Fruit fly (Drosophila melanogaster) whole organism, embryonic: ENCODE measurements around the gene CG33258.

ENCODE experiments used
- B-H2 ChIP-seq: fragments of 200-800 bp; sonication (Bioruptor generic); optimal IDR thresholded peaks from 2 replicates; lab custom pipeline; 2018; ENCODE audit warnings: missing biosample characterization, mild to moderate bottlenecking, missing genetic modification characterization
- CG10267 ChIP-seq: fragments of 200-800 bp; sonication (Bioruptor generic); optimal IDR thresholded peaks from 2 replicates; lab custom pipeline; 2018; ENCODE audit warnings: missing biosample characterization, mild to moderate bottlenecking, missing genetic modification characterization, moderate library complexity
- CG10431 ChIP-seq: fragments of 200-800 bp; sonication (Bioruptor generic); optimal IDR thresholded peaks from 3 replicates; lab custom pipeline; 2018; ENCODE audit warnings: missing biosample characterization, mild to moderate bottlenecking, missing genetic modification characterization
- CG10654 ChIP-seq: fragments of 200-800 bp; sonication (Bioruptor generic); optimal IDR thresholded peaks from 2 replicates; lab custom pipeline; 2016; ENCODE audit warnings: missing biosample characterization, missing genetic modification characterization
- CG11560 ChIP-seq: fragments of 200-800 bp; sonication (Bioruptor generic); IDR thresholded peaks from 3 replicates; pipeline ENCODE4 v1.3.6; 2022; ENCODE audit warnings: missing biosample characterization, missing genetic modification characterization
- CG13296 ChIP-seq: fragments of 200-800 bp; sonication (Bioruptor generic); optimal IDR thresholded peaks from 3 replicates; lab custom pipeline; 2018; ENCODE audit warnings: missing biosample characterization, mild to moderate bottlenecking, missing genetic modification characterization
- CG13894 ChIP-seq: fragments of 200-800 bp; sonication (Bioruptor generic); optimal IDR thresholded peaks from 3 replicates; lab custom pipeline; 2018; ENCODE audit warnings: missing biosample characterization, mild to moderate bottlenecking, missing genetic modification characterization, moderate library complexity
- CG15073 ChIP-seq: fragments of 200-800 bp; sonication (Bioruptor generic); optimal IDR thresholded peaks from 2 replicates; lab custom pipeline; 2016; ENCODE audit warnings: missing biosample characterization, missing genetic modification characterization
- CG15269 ChIP-seq: fragments of 200-800 bp; sonication (Bioruptor generic); optimal IDR thresholded peaks from 2 replicates; lab custom pipeline; 2018; ENCODE audit warnings: missing biosample characterization, mild to moderate bottlenecking, missing genetic modification characterization, moderate library complexity
- CG16813 ChIP-seq: fragments of 200-800 bp; sonication (Bioruptor generic); IDR thresholded peaks from 3 replicates; pipeline ENCODE4 v1.3.6; 2022; ENCODE audit warnings: missing biosample characterization, missing genetic modification characterization; ENCODE audit not compliant: partially characterized antibody
- CG17328 ChIP-seq: fragments of 200-800 bp; sonication (Bioruptor generic); IDR thresholded peaks from 2 replicates; pipeline ENCODE4 v1.3.6; 2022; ENCODE audit warnings: missing biosample characterization, missing genetic modification characterization
- CG17361 ChIP-seq: fragments of 200-800 bp; sonication (Bioruptor generic); IDR thresholded peaks from 3 replicates; pipeline ENCODE4 v1.3.6; 2022; ENCODE audit warnings: missing biosample characterization, missing genetic modification characterization
- CG1792 ChIP-seq: fragments of 200-800 bp; sonication (Bioruptor generic); optimal IDR thresholded peaks from 2 replicates; lab custom pipeline; 2016; ENCODE audit warnings: missing biosample characterization, missing genetic modification characterization
- CG2875 ChIP-seq: fragments of 200-800 bp; sonication (Bioruptor generic); optimal IDR thresholded peaks from 2 replicates; lab custom pipeline; 2017; ENCODE audit warnings: missing biosample characterization, mild to moderate bottlenecking, missing genetic modification characterization, missing genetic modification reagents
- CG30020 ChIP-seq: fragments of 200-800 bp; optimal IDR thresholded peaks from 2 replicates; lab custom pipeline; 2019; ENCODE audit warnings: missing biosample characterization, mild to moderate bottlenecking, missing genetic modification characterization, moderate library complexity
- CG34224 ChIP-seq: fragments of 200-800 bp; sonication (Bioruptor generic); IDR thresholded peaks from 3 replicates; pipeline ENCODE4 v1.3.6; 2022; ENCODE audit warnings: missing biosample characterization, missing genetic modification characterization; ENCODE audit not compliant: partially characterized antibody
- CG42726 ChIP-seq: fragments of 200-800 bp; sonication (Bioruptor generic); IDR thresholded peaks from 2 replicates; pipeline ENCODE4 v1.3.6; 2022; ENCODE audit warnings: missing biosample characterization, missing genetic modification characterization; ENCODE audit not compliant: partially characterized antibody
- CG4424 ChIP-seq: fragments of 200-800 bp; sonication (Bioruptor generic); optimal IDR thresholded peaks from 3 replicates; lab custom pipeline; 2016; ENCODE audit warnings: missing biosample characterization, missing genetic modification characterization
- CG6254 ChIP-seq: fragments of 200-800 bp; sonication (Bioruptor generic); optimal IDR thresholded peaks from 3 replicates; lab custom pipeline; 2017; ENCODE audit warnings: mild to moderate bottlenecking, missing biosample characterization, missing genetic modification reagents, missing genetic modification characterization
- CG6765 ChIP-seq: fragments of 200-800 bp; sonication (Bioruptor generic); optimal IDR thresholded peaks from 3 replicates; lab custom pipeline; 2017; ENCODE audit warnings: missing biosample characterization, mild to moderate bottlenecking, missing genetic modification characterization
- CG9817 ChIP-seq: fragments of 200-800 bp; sonication (Bioruptor generic); optimal IDR thresholded peaks from 2 replicates; lab custom pipeline; 2018; ENCODE audit warnings: missing biosample characterization, mild to moderate bottlenecking, missing genetic modification characterization, moderate library complexity
- CTCF ChIP-seq: fragments of 200-800 bp; sonication (Bioruptor generic); optimal IDR thresholded peaks from 2 replicates; lab custom pipeline; 2017; ENCODE audit warnings: missing biosample characterization, mild to moderate bottlenecking, missing genetic modification characterization, moderate library complexity
- Camta ChIP-seq: fragments of 200-800 bp; sonication (Bioruptor generic); optimal IDR thresholded peaks from 2 replicates; lab custom pipeline; 2016; ENCODE audit warnings: missing biosample characterization, missing genetic modification characterization
- Fer1 ChIP-seq: fragments of 200-800 bp; sonication (Bioruptor generic); optimal IDR thresholded peaks from 2 replicates; lab custom pipeline; 2017; ENCODE audit warnings: missing biosample characterization, mild to moderate bottlenecking, missing genetic modification characterization
- HmgZ ChIP-seq: fragments of 200-800 bp; sonication (Bioruptor generic); optimal IDR thresholded peaks from 2 replicates; lab custom pipeline; 2018; ENCODE audit warnings: missing biosample characterization, mild to moderate bottlenecking, missing genetic modification characterization
- Hmx ChIP-seq: fragments of 200-800 bp; sonication (Bioruptor generic); optimal IDR thresholded peaks from 2 replicates; lab custom pipeline; 2016; ENCODE audit warnings: missing biosample characterization, missing genetic modification characterization
- Hr78 ChIP-seq, 2 experiments: fragments of 200-800 bp in 1 of 2; fragments of >200 bp in 1 of 2; sonication (Bioruptor generic) in 1 of 2; optimal IDR thresholded peaks; 2 replicates each; lab custom pipeline; 2017 to 2019; ENCODE audit warnings: missing biosample characterization in 2 of 2, missing genetic modification characterization in 2 of 2, mild to moderate bottlenecking in 1 of 2, moderate library complexity in 1 of 2
- Trl ChIP-seq, 3 experiments: fragments of >200 bp in 2 of 3; fragments of 200-800 bp in 1 of 3; sonication (Bioruptor generic) in 1 of 3; optimal IDR thresholded peaks; 2 replicates in 1 of 3; 3 replicates in 2 of 3; lab custom pipeline; 2016 to 2017; ENCODE audit warnings: missing biosample characterization in 1 of 3, missing genetic modification characterization in 1 of 3
- aop ChIP-seq: fragments of 200-800 bp; sonication (Bioruptor generic); IDR thresholded peaks from 2 replicates; pipeline ENCODE4 v1.3.6; 2022; ENCODE audit warnings: missing biosample characterization, missing genetic modification characterization
- br ChIP-seq: fragments of >200 bp; optimal IDR thresholded peaks from 2 replicates; lab custom pipeline; 2017
- btn ChIP-seq: fragments of 200-800 bp; sonication (Bioruptor generic); optimal IDR thresholded peaks from 2 replicates; lab custom pipeline; 2016; ENCODE audit warnings: missing biosample characterization, missing genetic modification characterization
- caup ChIP-seq: fragments of 200-800 bp; sonication (Bioruptor generic); optimal IDR thresholded peaks from 3 replicates; lab custom pipeline; 2017; ENCODE audit warnings: missing biosample characterization, mild to moderate bottlenecking, missing genetic modification characterization, moderate library complexity; ENCODE audit not compliant: severe bottlenecking
- chm ChIP-seq: fragments of 200-800 bp; sonication (Bioruptor generic); IDR thresholded peaks from 2 replicates; pipeline ENCODE4 v1.3.6; 2022; ENCODE audit warnings: missing biosample characterization, missing genetic modification characterization
- ci ChIP-seq: fragments of 200-800 bp; sonication (Bioruptor generic); IDR thresholded peaks from 3 replicates; pipeline ENCODE4 v1.3.6; 2022; ENCODE audit warnings: missing biosample characterization, missing genetic modification characterization
- dm ChIP-seq: fragments of 200-800 bp; sonication (Bioruptor generic); optimal IDR thresholded peaks from 3 replicates; lab custom pipeline; 2016; ENCODE audit warnings: missing biosample characterization, missing genetic modification characterization
- ewg ChIP-seq: fragments of 200-800 bp; sonication (Bioruptor generic); optimal IDR thresholded peaks from 3 replicates; lab custom pipeline; 2017; ENCODE audit warnings: mild to moderate bottlenecking, missing biosample characterization, missing genetic modification reagents, missing genetic modification characterization
- gsb-n ChIP-seq: fragments of 200-800 bp; sonication (Bioruptor generic); optimal IDR thresholded peaks from 3 replicates; lab custom pipeline; 2018; ENCODE audit warnings: missing biosample characterization, mild to moderate bottlenecking, missing genetic modification characterization
- her ChIP-seq: fragments of 200-800 bp; sonication (Bioruptor generic); optimal IDR thresholded peaks from 2 replicates; lab custom pipeline; 2016; ENCODE audit warnings: missing biosample characterization, missing genetic modification characterization
- jigr1 ChIP-seq: fragments of 200-800 bp; sonication (Bioruptor generic); IDR thresholded peaks from 3 replicates; pipeline ENCODE4 v1.3.6; 2022; ENCODE audit warnings: missing biosample characterization, missing genetic modification characterization
- kah ChIP-seq: fragments of 200-800 bp; sonication (Bioruptor generic); optimal IDR thresholded peaks from 2 replicates; lab custom pipeline; 2018; ENCODE audit warnings: missing biosample characterization, mild to moderate bottlenecking, missing genetic modification characterization
- lab ChIP-seq: fragments of 200-800 bp; sonication (Bioruptor generic); optimal IDR thresholded peaks from 3 replicates; lab custom pipeline; 2017; ENCODE audit warnings: missing biosample characterization, missing genetic modification characterization, mild to moderate bottlenecking, moderate library complexity, missing genetic modification reagents
- luna ChIP-seq: fragments of 200-800 bp; sonication (Bioruptor generic); optimal IDR thresholded peaks from 2 replicates; lab custom pipeline; 2016; ENCODE audit warnings: missing biosample characterization, missing genetic modification characterization
- nau ChIP-seq: fragments of 200-800 bp; sonication (Bioruptor generic); optimal IDR thresholded peaks from 3 replicates; lab custom pipeline; 2017; ENCODE audit warnings: missing biosample characterization, mild to moderate bottlenecking, missing genetic modification characterization, missing genetic modification reagents
- org-1 ChIP-seq: fragments of 200-800 bp; sonication (Bioruptor generic); optimal IDR thresholded peaks from 2 replicates; lab custom pipeline; 2017; ENCODE audit warnings: missing biosample characterization, missing genetic modification characterization
- schlank ChIP-seq: fragments of 200-800 bp; sonication (Bioruptor generic); optimal IDR thresholded peaks from 2 replicates; lab custom pipeline; 2018; ENCODE audit warnings: missing biosample characterization, mild to moderate bottlenecking, missing genetic modification characterization
- scrt ChIP-seq: fragments of 200-800 bp; sonication (Bioruptor generic); optimal IDR thresholded peaks from 2 replicates; lab custom pipeline; 2018; ENCODE audit warnings: missing biosample characterization, mild to moderate bottlenecking, missing genetic modification characterization, moderate library complexity
- sens ChIP-seq: fragments of 200-800 bp; sonication (Bioruptor generic); peaks from one replicate; lab custom pipeline; 2016; ENCODE audit warnings: missing biosample characterization, missing genetic modification characterization
- zen ChIP-seq: fragments of 200-800 bp; sonication (Bioruptor generic); optimal IDR thresholded peaks from 3 replicates; lab custom pipeline; 2018; ENCODE audit warnings: missing biosample characterization, mild to moderate bottlenecking, missing genetic modification characterization, moderate library complexity
- zfh1 ChIP-seq: fragments of 200-800 bp; sonication (Bioruptor generic); IDR thresholded peaks from 3 replicates; pipeline ENCODE4 v1.3.6; 2022; ENCODE audit warnings: missing biosample characterization, missing genetic modification characterization

CG33258 gene

DNA sequence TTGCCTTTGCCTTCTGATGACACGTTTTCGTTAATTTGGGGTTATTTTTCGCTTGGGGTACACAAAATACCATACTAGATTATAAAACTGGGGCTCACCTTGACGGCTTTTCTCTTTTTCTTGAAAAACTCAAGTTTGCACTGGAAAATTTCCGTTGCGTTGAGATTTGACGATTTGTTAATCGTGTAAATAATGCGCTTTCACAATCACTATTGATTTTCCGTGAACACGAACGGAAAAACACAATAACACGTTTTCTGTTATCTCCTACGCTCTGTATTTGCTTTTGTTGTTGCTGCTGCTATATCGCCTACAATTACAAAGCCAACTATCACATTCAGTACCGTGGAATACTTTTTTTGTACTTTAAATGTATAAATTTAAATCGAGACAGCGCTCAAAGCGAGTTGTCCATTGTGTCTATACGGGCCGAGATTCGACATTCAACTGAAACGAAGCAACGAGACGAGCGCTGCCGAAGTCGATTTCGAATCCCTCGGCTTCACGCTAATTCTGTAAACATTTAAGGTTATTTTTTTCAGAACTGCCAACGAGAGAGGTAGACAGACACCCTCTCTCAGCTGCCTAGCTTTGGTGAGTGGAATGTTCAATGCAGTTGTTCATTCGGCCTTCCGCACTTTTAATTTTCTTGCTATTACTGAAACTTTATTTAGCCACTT lies 35.8 kb upstream of the CG33258 start (continued):
- TF ChIP-seq CG10654 (GFP tag; lab: Kevin White, UChicago) = no peak
- TF ChIP-seq dm (GFP tag; lab: Kevin White, UChicago) = no peak
- no peak for TF ChIP-seq luna
- TF ChIP-seq CG10267 = peak; percentile 4
- no peak for TF ChIP-seq btn (GFP tag; lab: Kevin White, UChicago)
- peak; percentile 92 for TF ChIP-seq chm (GFP tag; lab: Robert Waterston, UW)
- peak; percentile 73 for TF ChIP-seq CG13894 (tag; lab: Kevin White, UChicago)
- TF ChIP-seq CG17328 (GFP tag; lab: Robert Waterston, UW) = peak; percentile 49; the same call in 1 of the 2 replicates
- TF ChIP-seq caup = peak; percentile 65
- peak; percentile 23 for TF ChIP-seq CG13296 (GFP tag; lab: Kevin White, UChicago)
- no peak for TF ChIP-seq CG6254 (GFP tag; lab: Kevin White, UChicago)
- TF ChIP-seq HmgZ (tag; lab: Kevin White, UChicago) = peak; percentile 78
- no peak; the same call in 1 of the 2 replicates for TF ChIP-seq aop
- TF ChIP-seq CG6765 (GFP tag; lab: Kevin White, UChicago) = peak; percentile 49
- peak; percentile 52 for TF ChIP-seq nau (GFP tag; lab: Kevin White, UChicago)
- peak; percentile 7 for TF ChIP-seq CG15269
- peak; percentile 54 for TF ChIP-seq CG34224 (GFP tag; lab: Robert Waterston, UW)
- TF ChIP-seq CG42726 (GFP tag; lab: Robert Waterston, UW) = peak; percentile 26; the same call in 1 of the 2 replicates
- TF ChIP-seq CG15073 (GFP tag; lab: Kevin White, UChicago) = no peak
- TF ChIP-seq ewg = no peak
- no peak for TF ChIP-seq CG30020 (tag; lab: Kevin White, UChicago)
- no peak for TF ChIP-seq zen
- TF ChIP-seq Trl (optimal IDR thresholded peaks at IDR 0.05; lab: Kevin White, UChicago) = peak in 1 of 2 experiments; percentile 66
- no peak for TF ChIP-seq Trl (GFP tag; optimal IDR thresholded peaks at IDR 0.05; lab: Kevin White, UChicago)
- no peak for TF ChIP-seq Hr78 (GFP tag; optimal IDR thresholded peaks at IDR 0.05; lab: Kevin White, UChicago)
- TF ChIP-seq CG17361 = peak; percentile 0; the same call in 1 of the 3 replicates
- no peak for TF ChIP-seq CG9817 (tag; lab: Kevin White, UChicago)
- TF ChIP-seq lab = peak; percentile 23
- no peak for TF ChIP-seq CG16813 (GFP tag; lab: Robert Waterston, UW)
- no peak for TF ChIP-seq jigr1 (GFP tag; lab: Robert Waterston, UW)
- peak; percentile 47 for TF ChIP-seq CG10431
- TF ChIP-seq zfh1 = 0 out of 3 replicates have a peak, but pooled peaks have one; percentile 48
- TF ChIP-seq B-H2 (GFP tag; lab: Kevin White, UChicago) = peak; percentile 76
- no peak for TF ChIP-seq her
- TF ChIP-seq gsb-n (tag; lab: Kevin White, UChicago) = peak; percentile 47
- peak; percentile 8 for TF ChIP-seq scrt (GFP tag; lab: Kevin White, UChicago)
- TF ChIP-seq CG4424 (GFP tag; lab: Kevin White, UChicago) = no peak
- peak; percentile 69; the same call in 1 of the 3 replicates for TF ChIP-seq ci
- TF ChIP-seq Camta = no peak
- TF ChIP-seq Fer1 (GFP tag; lab: Kevin White, UChicago) = peak; percentile 21
- TF ChIP-seq org-1 (GFP tag; lab: Kevin White, UChicago) = no peak
- TF ChIP-seq schlank (tag; lab: Kevin White, UChicago) = peak; percentile 5
- peak; percentile 89 for TF ChIP-seq sens (GFP tag; lab: Kevin White, UChicago)
- no peak for TF ChIP-seq CTCF
- TF ChIP-seq CG2875 (GFP tag; lab: Kevin White, UChicago) = peak; percentile 5
- TF ChIP-seq CG1792 (GFP tag; lab: Kevin White, UChicago) = no peak
- TF ChIP-seq br (lab: Kevin White, UChicago) = no peak
- no peak for TF ChIP-seq kah (GFP tag; lab: Kevin White, UChicago)
- TF ChIP-seq Hmx (GFP tag; lab: Kevin White, UChicago) = no peak
- TF ChIP-seq CG11560 (tag; lab: Robert Waterston, UW) = no peak
